Worm (Caenorhabditis elegans): ENCODE data around the gene C02B8.6.

The C02B8.6 gene

ce11 chrX:8083919-8084318 is 52.2 kb downstream of the C02B8.6 start, which contains the start of gene K07E3.4 (continued):
- no peak for TF ChIP-seq ceh-82 (tag; optimal IDR thresholded peaks at IDR 0.05)
- TF ChIP-seq jun-1 (tag; optimal IDR thresholded peaks at IDR 0.05), result peak; percentile 52

- no peak for TF ChIP-seq nhr-237 (tag; optimal IDR thresholded peaks at IDR 0.05)
- no peak for TF ChIP-seq nhr-77 (tag; optimal IDR thresholded peaks at IDR 0.05)
- TF ChIP-seq hlh-4 (tag; optimal IDR thresholded peaks at IDR 0.05), result no peak
- no peak for TF ChIP-seq lin-14 (GFP tag; optimal IDR thresholded peaks at IDR 0.05)
- no peak for TF ChIP-seq unc-62 (GFP tag; optimal IDR thresholded peaks at IDR 0.05)
- TF ChIP-seq xbp-1 (tag; optimal IDR thresholded peaks at IDR 0.05), result no peak
- TF ChIP-seq hpl-2 (GFP tag; optimal IDR thresholded peaks at IDR 0.05), result no peak
- TF ChIP-seq egl-13 (tag; optimal IDR thresholded peaks at IDR 0.05), result peak; percentile 2
- TF ChIP-seq zip-4 (GFP tag; optimal IDR thresholded peaks at IDR 0.05), result no peak
- TF ChIP-seq elt-2 (tag; optimal IDR thresholded peaks at IDR 0.05), result peak; percentile 28
- TF ChIP-seq ceh-8 (GFP tag; optimal IDR thresholded peaks at IDR 0.05), result peak; percentile 21
- TF ChIP-seq grh-1 (GFP tag; IDR thresholded peaks at IDR 0.05), result no peak
Measured at ce11 chrX:8083330-8083729, 52.8 kb downstream of the C02B8.6 start.
